Fruit fly (Drosophila melanogaster) whole organism, embryonic: ENCODE results near the gene CG43051.
A peak's percentile ranks its signal among the peaks of the same experiment; 100 is the strongest.

Experiments
- Antp ChIP-seq: fragments of 200-800 bp; sonication (Bioruptor generic); optimal IDR thresholded peaks from 3 replicates; lab custom pipeline; 2016; ENCODE audit warnings: missing biosample characterization, missing genetic modification characterization
- CG11085 ChIP-seq: fragments of 200-800 bp; sonication (Bioruptor generic); IDR thresholded peaks from 2 replicates; pipeline ENCODE4 v1.3.6; 2022; ENCODE audit warnings: missing biosample characterization, missing genetic modification characterization
- CG12744 ChIP-seq: fragments of 200-800 bp; sonication (Bioruptor generic); optimal IDR thresholded peaks from 2 replicates; lab custom pipeline; 2016; ENCODE audit warnings: missing biosample characterization, missing genetic modification characterization
- CG13123 ChIP-seq: fragments of 200-800 bp; sonication (Bioruptor generic); optimal IDR thresholded peaks from 2 replicates; lab custom pipeline; 2016; ENCODE audit warnings: missing biosample characterization, missing genetic modification characterization
- CG15479 ChIP-seq: fragments of 200-800 bp; sonication (Bioruptor generic); optimal IDR thresholded peaks from 3 replicates; lab custom pipeline; 2019; ENCODE audit warnings: missing biosample characterization, mild to moderate bottlenecking, missing genetic modification characterization, moderate library complexity
- CG1602 ChIP-seq: fragments of 200-800 bp; sonication (Bioruptor generic); optimal IDR thresholded peaks from 3 replicates; lab custom pipeline; 2016; ENCODE audit warnings: missing biosample characterization, missing genetic modification characterization
- CG17361 ChIP-seq: fragments of 200-800 bp; sonication (Bioruptor generic); IDR thresholded peaks from 3 replicates; pipeline ENCODE4 v1.3.6; 2022; ENCODE audit warnings: missing biosample characterization, missing genetic modification characterization
- CG2120 ChIP-seq: fragments of 200-800 bp; sonication (Bioruptor generic); optimal IDR thresholded peaks from 3 replicates; lab custom pipeline; 2016; ENCODE audit warnings: missing biosample characterization, missing genetic modification characterization
- CG34224 ChIP-seq: fragments of 200-800 bp; sonication (Bioruptor generic); IDR thresholded peaks from 3 replicates; pipeline ENCODE4 v1.3.6; 2022; ENCODE audit warnings: missing biosample characterization, missing genetic modification characterization; ENCODE audit not compliant: partially characterized antibody
- CG3726 ChIP-seq: fragments of 200-800 bp; sonication (Bioruptor generic); IDR thresholded peaks from 3 replicates; pipeline ENCODE4, ENCODE4 v1.3.6; 2022; ENCODE audit warnings: missing biosample characterization, missing genetic modification characterization
- CG4617 ChIP-seq: fragments of 200-800 bp; sonication (Bioruptor generic); optimal IDR thresholded peaks from 3 replicates; lab custom pipeline; 2016; ENCODE audit warnings: missing biosample characterization, missing genetic modification characterization, borderline replicate concordance
- CHES-1-like ChIP-seq: fragments of 200-800 bp; sonication (Bioruptor generic); optimal IDR thresholded peaks from 2 replicates; lab custom pipeline; 2016; ENCODE audit warnings: missing biosample characterization, missing genetic modification characterization
- Camta ChIP-seq: fragments of 200-800 bp; sonication (Bioruptor generic); optimal IDR thresholded peaks from 2 replicates; lab custom pipeline; 2016; ENCODE audit warnings: missing biosample characterization, missing genetic modification characterization
- Dip3 ChIP-seq: fragments of 200-800 bp; sonication (Bioruptor generic); optimal IDR thresholded peaks from 3 replicates; lab custom pipeline; 2016; ENCODE audit warnings: missing biosample characterization, missing genetic modification characterization
- ERR ChIP-seq: fragments of 200-800 bp; sonication (Bioruptor generic); optimal IDR thresholded peaks from 2 replicates; lab custom pipeline; 2016; ENCODE audit warnings: missing biosample characterization, missing genetic modification characterization
- Ets97D ChIP-seq: fragments of 200-800 bp; sonication (Bioruptor generic); optimal IDR thresholded peaks from 3 replicates; lab custom pipeline; 2016; ENCODE audit warnings: missing biosample characterization, missing genetic modification characterization
- Gsc ChIP-seq: fragments of 200-800 bp; sonication (Bioruptor generic); IDR thresholded peaks from 2 replicates; pipeline ENCODE4 v1.3.6; 2022; ENCODE audit warnings: missing biosample characterization, missing genetic modification characterization
- Mes4 ChIP-seq: fragments of 200-800 bp; sonication (Bioruptor generic); optimal IDR thresholded peaks from 2 replicates; lab custom pipeline; 2016; ENCODE audit warnings: missing biosample characterization, missing genetic modification characterization
- Mrtf ChIP-seq: fragments of 200-800 bp; sonication (Bioruptor generic); IDR thresholded peaks from 3 replicates; pipeline ENCODE4 v1.3.6; 2022; ENCODE audit warnings: missing biosample characterization, missing genetic modification characterization
- NK7.1 ChIP-seq: fragments of 200-800 bp; sonication (Bioruptor generic); optimal IDR thresholded peaks from 3 replicates; lab custom pipeline; 2016; ENCODE audit warnings: missing biosample characterization, missing genetic modification characterization
- Neu2 ChIP-seq: fragments of 200-800 bp; sonication (Bioruptor generic); optimal IDR thresholded peaks from 3 replicates; lab custom pipeline; 2016; ENCODE audit warnings: missing biosample characterization, missing genetic modification characterization, borderline replicate concordance
- Six4 ChIP-seq: fragments of 200-800 bp; sonication (Bioruptor generic); optimal IDR thresholded peaks from 2 replicates; lab custom pipeline; 2016; ENCODE audit warnings: missing biosample characterization, missing genetic modification characterization
- Taf1 ChIP-seq: fragments of 200-800 bp; sonication (Bioruptor generic); IDR thresholded peaks from 2 replicates; pipeline ENCODE4 v1.3.6; 2022; ENCODE audit warnings: missing biosample characterization, missing genetic modification characterization
- al ChIP-seq: fragments of 200-800 bp; sonication (Bioruptor generic); IDR thresholded peaks from 2 replicates; pipeline ENCODE4 v1.3.6; 2022; ENCODE audit warnings: missing biosample characterization, missing genetic modification characterization
- ap ChIP-seq: fragments of 200-800 bp; sonication (Bioruptor generic); IDR thresholded peaks from 2 replicates; pipeline ENCODE4 v1.3.6; 2022; ENCODE audit warnings: missing biosample characterization, missing genetic modification characterization
- ara ChIP-seq: fragments of 200-800 bp; sonication (Bioruptor generic); IDR thresholded peaks from 2 replicates; pipeline ENCODE4 v1.3.6; 2022; ENCODE audit warnings: missing biosample characterization, missing genetic modification characterization
- bcd ChIP-seq: fragments of 200-800 bp; sonication (Bioruptor generic); optimal IDR thresholded peaks from 2 replicates; lab custom pipeline; 2017; ENCODE audit warnings: missing biosample characterization, mild to moderate bottlenecking, missing genetic modification characterization
- br ChIP-seq: fragments of >200 bp; optimal IDR thresholded peaks from 2 replicates; lab custom pipeline; 2017
- bsh ChIP-seq, 2 experiments: fragments of 200-800 bp; sonication (Bioruptor generic); optimal IDR thresholded peaks; 2 replicates each; lab custom pipeline; 2017 to 2018; ENCODE audit warnings: mild to moderate bottlenecking in 2 of 2, missing biosample characterization in 2 of 2, missing genetic modification characterization in 2 of 2, moderate library complexity in 1 of 2
- chm ChIP-seq: fragments of 200-800 bp; sonication (Bioruptor generic); IDR thresholded peaks from 2 replicates; pipeline ENCODE4 v1.3.6; 2022; ENCODE audit warnings: missing biosample characterization, missing genetic modification characterization
- crp ChIP-seq, 2 experiments: fragments of 200-800 bp; sonication (Bioruptor generic); optimal IDR thresholded peaks; 2 replicates in 1 of 2; 3 replicates in 1 of 2; lab custom pipeline; 2017; ENCODE audit warnings: missing biosample characterization in 2 of 2, missing genetic modification characterization in 2 of 2, mild to moderate bottlenecking in 1 of 2, moderate library complexity in 1 of 2
- dati ChIP-seq: fragments of 200-800 bp; sonication (Bioruptor generic); IDR thresholded peaks from 2 replicates; pipeline ENCODE4 v1.3.6; 2022; ENCODE audit warnings: missing biosample characterization, missing genetic modification characterization
- eyg ChIP-seq: fragments of 200-800 bp; sonication (Bioruptor generic); optimal IDR thresholded peaks from 3 replicates; lab custom pipeline; 2016; ENCODE audit warnings: missing biosample characterization, missing genetic modification characterization
- gfzf ChIP-seq: fragments of 200-800 bp; sonication (Bioruptor generic); optimal IDR thresholded peaks from 2 replicates; lab custom pipeline; 2016; ENCODE audit warnings: missing biosample characterization, mild to moderate bottlenecking, missing genetic modification characterization, moderate library complexity
- grau ChIP-seq: fragments of 200-800 bp; optimal IDR thresholded peaks from 3 replicates; lab custom pipeline; 2019; ENCODE audit warnings: missing biosample characterization, mild to moderate bottlenecking, missing genetic modification characterization, moderate library complexity
- gt ChIP-seq: fragments of 200-800 bp; sonication (Bioruptor generic); IDR thresholded peaks from 2 replicates; pipeline ENCODE4 v1.3.6; 2022; ENCODE audit warnings: missing biosample characterization, missing genetic modification characterization
- hbn ChIP-seq: fragments of 200-800 bp; sonication (Bioruptor generic); IDR thresholded peaks from 2 replicates; pipeline ENCODE4 v1.3.6; 2022; ENCODE audit warnings: missing biosample characterization, missing genetic modification characterization; ENCODE audit not compliant: partially characterized antibody
- jumu ChIP-seq: fragments of 200-800 bp; sonication (Bioruptor generic); optimal IDR thresholded peaks from 3 replicates; lab custom pipeline; 2016; ENCODE audit warnings: missing biosample characterization, missing genetic modification characterization
- kay ChIP-seq: fragments of 200-800 bp; sonication (Bioruptor generic); optimal IDR thresholded peaks from 2 replicates; lab custom pipeline; 2016; ENCODE audit warnings: missing biosample characterization, missing genetic modification characterization
- lbe ChIP-seq: fragments of 200-800 bp; sonication (Bioruptor generic); optimal IDR thresholded peaks from 2 replicates; lab custom pipeline; 2016; ENCODE audit warnings: missing biosample characterization, mild to moderate bottlenecking, missing genetic modification characterization
- luna ChIP-seq: fragments of 200-800 bp; sonication (Bioruptor generic); optimal IDR thresholded peaks from 2 replicates; lab custom pipeline; 2016; ENCODE audit warnings: missing biosample characterization, missing genetic modification characterization
- nau ChIP-seq: fragments of 200-800 bp; sonication (Bioruptor generic); optimal IDR thresholded peaks from 3 replicates; lab custom pipeline; 2017; ENCODE audit warnings: missing biosample characterization, mild to moderate bottlenecking, missing genetic modification characterization, missing genetic modification reagents
- nerfin-2 ChIP-seq: fragments of 200-800 bp; sonication (Bioruptor generic); IDR thresholded peaks from 2 replicates; pipeline ENCODE4 v1.3.6; 2022; ENCODE audit warnings: missing biosample characterization, missing genetic modification characterization; ENCODE audit not compliant: partially characterized antibody
- odd ChIP-seq: fragments of 200-800 bp; sonication (Bioruptor generic); optimal IDR thresholded peaks from 2 replicates; lab custom pipeline; 2017; ENCODE audit warnings: missing biosample characterization, mild to moderate bottlenecking, missing genetic modification characterization
- pita ChIP-seq: fragments of 200-800 bp; sonication (Bioruptor generic); optimal IDR thresholded peaks from 2 replicates; lab custom pipeline; 2017; ENCODE audit warnings: missing biosample characterization, mild to moderate bottlenecking, missing genetic modification characterization
- ranshi ChIP-seq: fragments of 200-800 bp; sonication (Bioruptor generic); IDR thresholded peaks from 2 replicates; pipeline ENCODE4 v1.3.6; 2022; ENCODE audit warnings: missing biosample characterization, missing genetic modification characterization
- sima ChIP-seq: fragments of 200-800 bp; sonication (Bioruptor generic); optimal IDR thresholded peaks from 2 replicates; lab custom pipeline; 2016; ENCODE audit warnings: missing biosample characterization, missing genetic modification characterization
- toy ChIP-seq: fragments of 200-800 bp; sonication (Bioruptor generic); IDR thresholded peaks from 2 replicates; pipeline ENCODE4 v1.3.6; 2022; ENCODE audit warnings: missing biosample characterization, missing genetic modification characterization
- ttk ChIP-seq: fragments of 200-800 bp; sonication (Bioruptor generic); IDR thresholded peaks from 2 replicates; pipeline ENCODE4 v2.1.2; 2022; ENCODE audit warnings: missing biosample characterization, missing genetic modification characterization
- vnd ChIP-seq: fragments of 200-800 bp; sonication (Bioruptor generic); IDR thresholded peaks from 3 replicates; pipeline ENCODE4 v1.3.6; 2022; ENCODE audit warnings: missing biosample characterization, missing genetic modification characterization; ENCODE audit not compliant: partially characterized antibody

CG43051 gene

dm6 chr2L:12483866-12484554, 23.7 kb upstream of the CG43051 start (continued):
- TF ChIP-seq CG17361 (GFP tag; lab: Robert Waterston, UW): peak; percentile 91
- TF ChIP-seq pita (GFP tag; lab: Kevin White, UChicago): no peak
- TF ChIP-seq chm (GFP tag; lab: Robert Waterston, UW): peak; percentile 85
- TF ChIP-seq lbe (GFP tag; lab: Kevin White, UChicago): peak; percentile 91
- no peak; the same call in 2 of the 3 replicates for TF ChIP-seq Mrtf (GFP tag; lab: Robert Waterston, UW)
- TF ChIP-seq Gsc (GFP tag; lab: Robert Waterston, UW): no peak
- peak; percentile 75 for TF ChIP-seq ERR (GFP tag; lab: Kevin White, UChicago)
- peak; percentile 54; the same call in 1 of the 2 replicates for TF ChIP-seq toy (GFP tag; lab: Robert Waterston, UW)
- no peak; the same call in 1 of the 2 replicates for TF ChIP-seq ttk (GFP tag; lab: Robert Waterston, UW)
- peak; percentile 88 to 93 for TF ChIP-seq bsh (GFP tag; optimal IDR thresholded peaks at IDR 0.05; lab: Kevin White, UChicago)
- peak; percentile 73; the same call in 1 of the 2 replicates for TF ChIP-seq Taf1 (GFP tag; lab: Robert Waterston, UW)
- peak; percentile 57; the same call in 1 of the 2 replicates for TF ChIP-seq dati (GFP tag; lab: Robert Waterston, UW)
- TF ChIP-seq CHES-1-like (GFP tag; lab: Kevin White, UChicago): peak; percentile 92
- TF ChIP-seq ara: peak; percentile 66
- TF ChIP-seq Dip3 (GFP tag; lab: Kevin White, UChicago): peak; percentile 61
- peak; percentile 88 for TF ChIP-seq jumu (GFP tag; lab: Kevin White, UChicago)
- TF ChIP-seq Mes4 (GFP tag; lab: Kevin White, UChicago): peak; percentile 86
- TF ChIP-seq CG1602 (GFP tag; lab: Kevin White, UChicago): peak; percentile 80
- TF ChIP-seq eyg (GFP tag; lab: Kevin White, UChicago): peak; percentile 88
- no peak; the same call in 1 of the 2 replicates for TF ChIP-seq hbn
- TF ChIP-seq CG11085 (GFP tag; lab: Robert Waterston, UW): no peak
- peak; percentile 41 for TF ChIP-seq CG4617 (GFP tag; lab: Kevin White, UChicago)
- TF ChIP-seq sima (GFP tag; lab: Kevin White, UChicago): peak; percentile 52
- peak; percentile 92 for TF ChIP-seq Antp
- peak; percentile 71 for TF ChIP-seq kay (GFP tag; lab: Kevin White, UChicago)
- peak; percentile 83; the same call in 1 of the 2 replicates for TF ChIP-seq ranshi (GFP tag; lab: Robert Waterston, UW)
- peak; percentile 68; the same call in 1 of the 2 replicates for TF ChIP-seq al (GFP tag; lab: Robert Waterston, UW)
- TF ChIP-seq gfzf (GFP tag; lab: Kevin White, UChicago): no peak
- TF ChIP-seq luna (GFP tag; lab: Kevin White, UChicago): peak; percentile 85
- TF ChIP-seq Neu2 (GFP tag; lab: Kevin White, UChicago): peak; percentile 9
- no peak for TF ChIP-seq CG3726 (GFP tag; lab: Robert Waterston, UW)
- peak; percentile 74 for TF ChIP-seq nau (GFP tag; lab: Kevin White, UChicago)
- no peak for TF ChIP-seq nerfin-2
- peak; percentile 80 for TF ChIP-seq Six4 (GFP tag; lab: Kevin White, UChicago)
- no peak for TF ChIP-seq CG15479
- TF ChIP-seq gt (GFP tag; lab: Robert Waterston, UW): peak; percentile 43; the same call in 1 of the 2 replicates
- peak; percentile 90 for TF ChIP-seq Camta (GFP tag; lab: Kevin White, UChicago)
- peak; percentile 70 for TF ChIP-seq ap
- TF ChIP-seq CG2120 (GFP tag; lab: Kevin White, UChicago): peak; percentile 92
- no peak for TF ChIP-seq CG34224 (GFP tag; lab: Robert Waterston, UW)
- TF ChIP-seq Ets97D (GFP tag; lab: Kevin White, UChicago): peak; percentile 58
- peak; percentile 66 for TF ChIP-seq CG13123 (GFP tag; lab: Kevin White, UChicago)
- TF ChIP-seq odd (GFP tag; lab: Kevin White, UChicago): peak; percentile 78
- TF ChIP-seq br: no peak
- TF ChIP-seq vnd (GFP tag; lab: Robert Waterston, UW): no peak
- TF ChIP-seq NK7.1 (GFP tag; lab: Kevin White, UChicago): peak; percentile 82
- peak in 1 of 2 experiments; percentile 2 for TF ChIP-seq crp (GFP tag; optimal IDR thresholded peaks at IDR 0.05; lab: Kevin White, UChicago)
- TF ChIP-seq bcd (GFP tag; lab: Kevin White, UChicago): peak; percentile 86
- TF ChIP-seq grau (tag; lab: Kevin White, UChicago): peak; percentile 99
- TF ChIP-seq CG12744: peak; percentile 82
